Fruit fly (Drosophila melanogaster) ovary, adult (tissue): ENCODE results near the gene CG32797.

Experiments
- CG17801 ChIP-seq: fragments of 200-800 bp; optimal IDR thresholded peaks from 2 replicates; lab custom pipeline; 2019; ENCODE audit warnings: missing biosample characterization, mild to moderate bottlenecking, missing genetic modification characterization, moderate library complexity; ENCODE audit not compliant: partially characterized antibody

CG32797 gene

DNA sequence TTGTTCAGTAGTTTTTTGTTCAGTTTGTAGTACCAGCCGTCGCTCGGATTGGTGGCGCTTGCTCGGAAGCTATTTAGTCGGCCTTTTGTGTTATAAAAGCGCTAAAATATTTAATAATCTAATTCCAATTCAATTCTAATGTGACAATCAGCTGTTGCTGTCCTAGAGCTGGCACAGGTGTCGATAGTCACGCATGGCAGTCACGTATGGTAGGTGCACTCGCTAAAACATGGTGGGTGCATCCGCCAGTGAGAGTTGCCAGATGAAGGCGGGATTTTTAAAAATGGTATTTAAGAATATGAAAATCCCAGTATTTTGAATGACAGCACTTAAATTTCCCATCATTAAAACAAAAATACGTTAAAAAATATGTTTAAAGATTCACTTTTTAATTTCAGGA lies 18.1 kb upstream of the CG32797 start, which contains the start of gene tko:
Gene tko (minus strand): TSS at position 179 of the 400 bp plus-strand sequence.
- TF ChIP-seq CG17801 (GFP tag; lab: Kevin White, UChicago), result peak; percentile 46

DNA sequence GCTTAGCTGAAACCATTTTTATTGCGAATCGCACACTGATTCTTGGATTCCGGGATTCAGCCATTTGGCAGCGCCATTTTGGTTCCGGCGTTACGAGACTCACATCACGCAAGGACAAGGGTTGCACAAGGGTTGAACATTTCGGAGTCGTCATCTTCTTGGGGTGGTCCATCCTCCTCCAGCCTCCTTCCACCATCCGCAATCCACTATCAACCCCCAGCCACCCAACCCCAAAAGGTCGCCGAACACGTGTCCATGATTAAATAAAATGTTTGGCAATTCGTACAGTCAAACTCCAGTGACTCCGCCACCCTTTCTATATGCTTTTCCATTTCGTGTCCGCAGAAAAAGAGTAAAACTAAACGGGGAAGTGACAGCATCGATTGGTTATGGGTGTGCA lies 14.6 kb upstream of the CG32797 start:
- TF ChIP-seq CG17801 (GFP tag; lab: Kevin White, UChicago), result no peak

DNA sequence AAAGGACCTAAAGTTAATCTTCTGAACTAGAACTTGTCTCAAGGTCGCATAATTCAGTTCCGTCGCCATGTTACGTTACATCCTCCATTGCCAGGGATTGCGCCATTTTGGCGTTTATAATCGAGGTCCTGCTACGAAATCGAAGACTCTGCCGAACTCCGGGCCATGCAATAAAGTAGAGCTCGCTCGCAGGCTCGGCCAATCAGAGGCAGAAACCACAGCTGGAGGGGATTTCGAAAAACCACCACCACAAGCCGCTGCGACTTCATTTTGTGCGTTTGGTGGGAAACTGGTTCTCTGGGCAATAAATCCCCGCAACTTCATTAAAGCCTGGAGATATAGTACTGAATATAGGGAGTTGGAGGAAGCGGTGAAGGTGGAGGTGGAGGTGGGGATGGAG lies 9.3 kb upstream of the CG32797 start:
- TF ChIP-seq CG17801 (GFP tag; lab: Kevin White, UChicago), result no peak

dm6 chrX:2428903-2429302 lies 3.2 kb upstream of the CG32797 start, which contains the start of gene gt:
Gene gt (minus strand): TSS chrX:2428967.
- no peak for TF ChIP-seq CG17801 (GFP tag; lab: Kevin White, UChicago)

dm6 chrX:2419518-2419917 lies 6.1 kb downstream of the CG32797 start:
- TF ChIP-seq CG17801 (GFP tag; lab: Kevin White, UChicago), result no peak

- TF ChIP-seq CG17801 (GFP tag; lab: Kevin White, UChicago), result no peak
Observed at dm6 chrX:2410805-2411204, 14.8 kb downstream of the CG32797 start, which contains the start of gene CG12496. Gene CG12496 (minus strand): TSS chrX:2410901.

dm6 chrX:2408675-2409163 lies 16.9 kb downstream of the CG32797 start:
- no peak for TF ChIP-seq CG17801 (GFP tag; lab: Kevin White, UChicago)

- no peak for TF ChIP-seq CG17801 (GFP tag; lab: Kevin White, UChicago)
Observed at dm6 chrX:2399438-2399837, 26.2 kb downstream of the CG32797 start.

DNA sequence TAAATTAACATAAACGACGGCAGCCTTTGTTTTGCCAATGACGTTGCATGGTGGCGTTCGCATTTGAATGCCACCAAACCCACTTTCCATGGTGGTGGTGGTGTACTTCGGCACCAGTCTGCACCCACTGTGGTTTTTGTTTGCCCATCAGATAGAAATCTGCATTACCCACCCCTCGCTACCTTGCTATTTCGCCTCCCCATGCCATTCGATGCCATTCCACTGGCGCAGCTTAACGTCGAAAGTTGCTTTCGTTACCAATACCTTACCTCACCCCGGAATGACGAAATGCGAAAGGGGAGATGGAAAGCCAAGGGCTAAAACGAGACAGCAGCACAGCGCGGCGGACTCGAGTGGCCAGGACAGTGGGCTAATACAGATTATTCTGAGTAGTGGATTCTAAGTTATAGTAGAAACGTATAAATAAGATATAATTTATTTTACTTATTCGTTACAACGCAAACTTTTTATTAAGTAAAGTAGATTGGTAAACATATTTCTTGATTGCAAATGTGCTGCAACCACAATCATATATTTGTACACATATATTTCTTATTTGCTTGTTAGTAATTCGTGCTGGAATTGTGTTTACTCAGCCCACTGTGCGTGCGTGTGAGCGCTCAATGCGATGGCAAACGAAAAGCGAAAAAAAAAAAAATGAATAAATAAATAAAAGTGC lies 29.3 kb downstream of the CG32797 start:
- no peak for TF ChIP-seq CG17801 (GFP tag; lab: Kevin White, UChicago)

DNA sequence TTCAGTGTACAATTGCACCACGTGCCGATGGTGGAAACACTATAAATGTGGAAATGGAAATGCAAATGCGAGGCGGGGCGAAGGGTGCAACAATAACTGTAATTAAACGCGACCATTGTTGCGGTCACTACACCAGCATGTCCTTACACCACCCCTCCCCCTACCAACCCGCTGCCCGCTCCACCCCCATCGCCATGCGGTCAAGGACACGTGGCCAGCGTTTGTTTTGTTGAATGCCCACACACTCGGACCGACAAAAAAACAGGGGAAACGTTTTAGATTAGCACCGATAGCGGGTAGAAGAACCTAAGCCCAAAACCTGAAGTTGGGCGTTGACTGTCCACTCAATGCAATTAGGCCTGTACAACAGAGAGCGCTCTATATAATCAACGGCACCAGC lies 31.1 kb downstream of the CG32797 start:
- TF ChIP-seq CG17801 (GFP tag; lab: Kevin White, UChicago), result no peak

DNA sequence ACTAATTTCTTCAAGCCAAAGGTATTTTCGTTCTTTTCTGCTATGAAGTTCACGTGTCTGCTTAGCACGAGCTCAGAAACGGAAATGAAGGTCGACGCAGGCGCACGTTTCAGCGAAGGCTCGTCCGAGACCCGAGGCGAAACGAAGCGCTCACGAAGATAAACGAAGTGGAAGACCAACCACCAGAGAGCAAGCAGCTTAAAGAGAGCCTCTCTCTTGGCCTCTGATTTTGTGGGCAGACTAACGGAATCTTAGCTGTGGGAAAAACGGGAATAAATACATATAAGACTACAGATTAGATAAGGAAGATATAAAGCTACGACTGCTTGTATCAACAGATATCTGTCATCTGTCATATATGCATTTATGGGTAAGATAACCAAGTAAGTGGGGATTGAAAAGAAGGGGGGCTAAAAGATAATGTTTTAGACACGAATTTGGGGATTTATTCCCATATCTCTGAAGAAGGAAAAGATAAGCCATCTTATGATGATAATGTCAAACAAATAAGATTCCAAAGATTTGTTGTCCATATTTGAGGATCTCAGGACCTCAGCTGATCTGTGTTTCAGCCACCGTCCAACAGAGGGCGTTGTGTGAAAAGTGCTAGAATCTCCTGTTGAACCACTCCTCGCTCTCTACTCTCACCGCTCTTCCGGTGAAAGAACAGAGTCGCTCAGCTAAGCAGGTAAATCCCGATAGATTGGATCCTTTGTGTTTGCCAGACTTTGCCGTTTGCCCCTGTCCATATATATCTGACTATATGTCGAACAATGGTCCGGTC lies 37.9 kb downstream of the CG32797 start, which contains the start of gene PsGEF:
Gene PsGEF (minus strand): TSS at position 86 of the 784 bp plus-strand sequence.
- no peak for TF ChIP-seq CG17801 (GFP tag; lab: Kevin White, UChicago)

- no peak for TF ChIP-seq CG17801 (GFP tag; lab: Kevin White, UChicago)
Observed at dm6 chrX:2383121-2383848, 42.4 kb downstream of the CG32797 start.
